Worm (Caenorhabditis elegans): ENCODE results near the gene ghi-1.

The ghi-1 gene

DNA sequence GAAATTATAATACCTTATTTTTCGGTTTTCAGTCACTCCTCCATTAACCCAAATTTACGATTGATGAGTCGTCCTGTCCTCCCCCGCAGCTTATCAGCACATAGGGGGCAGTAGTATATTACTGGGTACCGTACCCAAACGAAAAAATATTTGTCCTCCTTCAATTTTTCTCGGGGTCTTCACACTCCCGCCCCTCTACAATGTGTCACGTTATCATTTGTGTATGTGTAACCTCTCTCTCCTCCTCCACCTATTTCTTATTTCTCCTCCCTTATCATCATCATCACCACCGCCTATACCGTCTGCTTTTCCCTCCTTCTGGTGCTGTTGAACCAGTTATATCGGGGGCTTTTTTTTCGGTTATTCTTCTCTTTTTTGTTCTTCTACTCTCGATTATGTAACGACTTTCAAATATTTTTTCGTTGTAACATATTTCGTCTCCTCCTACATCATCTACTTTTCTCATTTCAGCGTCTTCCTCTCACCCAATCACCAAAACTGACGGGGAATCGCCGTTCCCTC is at the start of gene ghi-1:
TSS of gene ghi-1 (plus strand) at position 472 of the 522 bp plus-strand sequence.
- TF ChIP-seq dao-5 (tag; optimal IDR thresholded peaks at IDR 0.05) (no peak), him-1 (tag; optimal IDR thresholded peaks at IDR 0.05) (no peak), W03F9.2 (tag; optimal IDR thresholded peaks at IDR 0.05) (no peak)

- no peak for TF ChIP-seq dao-5 (tag; optimal IDR thresholded peaks at IDR 0.05)
- TF ChIP-seq him-1 (tag; optimal IDR thresholded peaks at IDR 0.05) = no peak
- no peak for TF ChIP-seq W03F9.2 (tag; optimal IDR thresholded peaks at IDR 0.05)
Observed at ce11 chrII:11599751-11600150, 46.8 kb upstream of the ghi-1 start, which contains the start of gene npp-5. Gene npp-5, minus strand, starts transcription at chrII:11599809.

DNA sequence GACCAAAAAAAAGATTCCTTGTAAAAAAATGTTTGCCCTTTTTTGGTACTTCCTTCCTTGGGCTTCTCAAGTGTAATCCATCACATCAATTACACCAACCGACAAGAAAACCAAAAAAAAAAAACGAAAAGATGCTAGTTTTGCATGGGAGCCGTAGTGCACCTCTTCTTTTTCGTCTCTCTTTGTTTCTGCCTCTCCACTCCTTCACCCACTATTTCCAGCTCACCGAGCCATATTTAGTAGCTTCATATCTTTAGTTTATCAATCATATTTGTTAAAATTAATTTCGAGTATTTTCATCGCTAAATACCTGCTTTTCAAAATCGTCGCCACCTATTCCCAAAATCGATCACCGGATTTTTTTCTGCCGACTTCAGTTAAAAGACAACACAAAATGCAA is 45.8 kb upstream of the ghi-1 start, which contains the start of gene F07A11.4:
TSS of gene F07A11.4 (plus strand) at position 301 of the 400 bp plus-strand sequence.
- TF ChIP-seq him-1 (tag; optimal IDR thresholded peaks at IDR 0.05) (no peak), W03F9.2 (tag; optimal IDR thresholded peaks at IDR 0.05) (no peak), dao-5 (tag; optimal IDR thresholded peaks at IDR 0.05) (no peak)

DNA sequence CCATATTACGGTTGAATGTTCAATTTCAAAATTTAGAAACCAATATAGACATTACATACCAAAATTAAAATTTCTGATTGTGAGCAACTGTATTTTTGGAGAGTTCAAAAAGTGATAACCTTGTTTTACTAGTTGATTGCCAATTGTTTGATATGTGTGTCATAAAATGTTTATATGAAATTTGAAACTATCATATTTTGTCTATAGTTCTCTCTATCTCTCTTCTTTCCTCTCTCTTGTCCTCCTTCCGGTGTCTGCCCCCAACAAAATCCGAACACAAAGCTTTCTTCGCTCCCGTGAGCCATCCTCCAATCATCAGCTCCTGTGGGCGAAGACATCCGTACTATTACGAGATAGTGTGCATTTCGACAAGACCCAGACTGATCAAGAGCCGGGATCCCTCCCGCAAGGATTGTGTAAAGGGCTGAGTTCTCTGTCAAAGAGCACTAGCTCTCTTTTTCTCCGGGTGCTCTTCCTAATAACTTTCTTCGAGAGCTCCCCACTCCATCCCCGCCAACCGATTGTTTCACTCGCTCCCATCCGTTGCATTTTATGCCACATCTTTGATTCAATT is 44.1 kb upstream of the ghi-1 start:
- TF ChIP-seq W03F9.2 (tag; optimal IDR thresholded peaks at IDR 0.05) (no peak), dao-5 (tag; optimal IDR thresholded peaks at IDR 0.05) (no peak), him-1 (tag; optimal IDR thresholded peaks at IDR 0.05) (no peak)

- TF ChIP-seq him-1 (tag; optimal IDR thresholded peaks at IDR 0.05) (no peak), dao-5 (tag; optimal IDR thresholded peaks at IDR 0.05) (no peak), W03F9.2 (tag; optimal IDR thresholded peaks at IDR 0.05) (no peak)
Observed at ce11 chrII:11604613-11605012, 41.9 kb upstream of the ghi-1 start.

ce11 chrII:11611462-11611861 is 35.1 kb upstream of the ghi-1 start:
- TF ChIP-seq him-1 (tag; optimal IDR thresholded peaks at IDR 0.05) (no peak), W03F9.2 (tag; optimal IDR thresholded peaks at IDR 0.05) (no peak), dao-5 (tag; optimal IDR thresholded peaks at IDR 0.05) (no peak)

ce11 chrII:11612034-11612723 is 34.4 kb upstream of the ghi-1 start, which contains the start of gene F07A11.5:
Gene F07A11.5, plus strand, starts transcription at chrII:11612300.
- TF ChIP-seq him-1 (tag; optimal IDR thresholded peaks at IDR 0.05) = no peak
- no peak for TF ChIP-seq W03F9.2 (tag; optimal IDR thresholded peaks at IDR 0.05)
- no peak for TF ChIP-seq dao-5 (tag; optimal IDR thresholded peaks at IDR 0.05)

- no peak for TF ChIP-seq him-1 (tag; optimal IDR thresholded peaks at IDR 0.05)
- TF ChIP-seq dao-5 (tag; optimal IDR thresholded peaks at IDR 0.05) = no peak
- TF ChIP-seq W03F9.2 (tag; optimal IDR thresholded peaks at IDR 0.05) = no peak
Observed at ce11 chrII:11614103-11614857, 32.3 kb upstream of the ghi-1 start.

DNA sequence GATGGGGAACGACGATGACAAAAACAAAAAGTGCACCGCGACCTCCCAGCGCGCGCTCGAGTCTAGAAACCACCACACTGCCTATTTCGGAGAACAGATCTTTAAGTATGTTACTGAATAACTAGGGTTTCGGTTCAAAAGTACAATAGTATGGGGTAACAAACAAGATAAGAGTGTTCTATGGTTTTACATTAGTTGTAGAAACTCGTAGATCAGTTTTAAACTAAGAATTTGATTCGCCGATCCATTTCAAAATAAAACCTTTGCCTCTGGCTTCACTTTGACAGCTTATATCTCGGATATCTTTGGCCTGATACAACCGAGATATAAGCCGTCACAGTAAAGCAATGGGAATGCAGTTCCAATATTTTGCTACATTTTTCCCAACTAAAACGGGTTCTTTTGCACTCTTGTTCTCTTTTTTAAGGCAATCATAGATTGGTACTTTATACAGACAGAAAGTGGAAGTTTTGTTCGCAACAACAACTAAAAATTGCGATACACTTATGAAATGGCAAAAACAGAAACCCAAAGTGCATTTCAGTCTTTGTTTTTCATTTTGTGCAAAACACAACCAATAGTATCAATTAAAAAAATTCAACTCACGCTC is 30.1 kb upstream of the ghi-1 start:
- TF ChIP-seq dao-5 (tag; optimal IDR thresholded peaks at IDR 0.05) (no peak), him-1 (tag; optimal IDR thresholded peaks at IDR 0.05) (no peak), W03F9.2 (tag; optimal IDR thresholded peaks at IDR 0.05) (no peak)

ce11 chrII:11617715-11618114 is 28.8 kb upstream of the ghi-1 start:
- TF ChIP-seq dao-5 (tag; optimal IDR thresholded peaks at IDR 0.05) (no peak), W03F9.2 (tag; optimal IDR thresholded peaks at IDR 0.05) (no peak), him-1 (tag; optimal IDR thresholded peaks at IDR 0.05) (no peak)

DNA sequence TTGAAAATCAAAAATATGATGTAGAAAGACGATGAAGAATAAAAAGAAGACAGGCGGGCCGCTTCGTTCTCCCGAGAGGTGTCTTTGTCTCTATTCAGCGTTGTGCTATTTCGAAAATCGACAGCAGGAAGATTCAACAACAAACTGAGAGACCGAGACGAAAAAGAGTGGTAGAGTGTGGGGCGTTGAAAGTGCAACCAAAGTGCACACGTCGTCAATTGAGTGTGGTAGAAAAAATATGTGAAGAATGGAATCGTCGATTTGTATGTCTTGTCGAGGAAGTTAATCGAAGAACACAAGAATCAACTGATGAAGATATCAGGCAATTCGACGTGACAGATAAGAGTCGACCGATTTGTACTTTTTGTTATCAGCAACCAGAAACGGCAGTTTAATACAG is 27.4 kb upstream of the ghi-1 start:
- TF ChIP-seq W03F9.2 (tag; optimal IDR thresholded peaks at IDR 0.05) (no peak), him-1 (tag; optimal IDR thresholded peaks at IDR 0.05) (no peak), dao-5 (tag; optimal IDR thresholded peaks at IDR 0.05) (no peak)

ce11 chrII:11619895-11620439 is 26.6 kb upstream of the ghi-1 start:
- TF ChIP-seq W03F9.2 (tag; optimal IDR thresholded peaks at IDR 0.05) = peak; percentile 42
- peak; percentile 71 for TF ChIP-seq him-1 (tag; optimal IDR thresholded peaks at IDR 0.05)
- peak; percentile 53 for TF ChIP-seq dao-5 (tag; optimal IDR thresholded peaks at IDR 0.05)

DNA sequence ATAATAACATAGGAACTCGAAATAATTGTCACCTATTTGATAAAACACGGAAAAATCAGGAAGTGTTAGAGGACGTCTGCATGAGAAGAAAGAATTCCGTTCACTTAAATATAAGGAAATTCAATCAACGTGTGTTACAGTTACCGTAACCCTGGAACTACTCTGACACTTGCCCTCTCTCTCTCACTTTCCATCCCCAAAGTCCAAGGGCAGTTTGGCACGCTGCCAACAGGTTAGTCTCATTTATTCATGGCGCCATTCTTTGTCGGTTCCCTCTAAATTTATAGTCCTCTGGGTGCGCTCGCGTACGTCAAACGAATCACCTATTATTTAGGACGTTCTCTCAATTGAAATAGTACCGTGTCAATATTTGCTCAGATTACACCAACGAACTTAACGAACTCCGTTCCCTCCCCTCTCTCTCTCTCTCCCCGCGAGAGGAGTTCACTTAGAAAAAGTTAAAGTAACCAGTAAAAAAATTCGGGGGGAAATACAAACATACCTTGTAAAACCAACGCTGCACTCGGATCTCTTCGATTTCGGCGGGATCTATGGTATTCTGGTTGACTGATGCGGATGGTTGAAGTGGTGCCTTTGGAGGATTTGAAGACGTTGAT is 25.8 kb upstream of the ghi-1 start:
- TF ChIP-seq dao-5 (tag; optimal IDR thresholded peaks at IDR 0.05) (no peak), W03F9.2 (tag; optimal IDR thresholded peaks at IDR 0.05) (no peak), him-1 (tag; optimal IDR thresholded peaks at IDR 0.05) (no peak)

Measured in whole organism, L4/young adult.